Fruit fly (Drosophila melanogaster) whole organism, embryonic: ENCODE data around the gene Snmp2.

ENCODE experiments used
- CG12299 ChIP-seq: fragments of 200-800 bp; sonication (Bioruptor generic); optimal IDR thresholded peaks from 2 replicates; lab custom pipeline; 2018; ENCODE audit warnings: missing biosample characterization, mild to moderate bottlenecking, missing genetic modification characterization
- CG15073 ChIP-seq: fragments of 200-800 bp; sonication (Bioruptor generic); optimal IDR thresholded peaks from 2 replicates; lab custom pipeline; 2016; ENCODE audit warnings: missing biosample characterization, missing genetic modification characterization
- CG34224 ChIP-seq: fragments of 200-800 bp; sonication (Bioruptor generic); IDR thresholded peaks from 3 replicates; pipeline ENCODE4 v1.3.6; 2022; ENCODE audit warnings: missing biosample characterization, missing genetic modification characterization; ENCODE audit not compliant: partially characterized antibody
- CG4404 ChIP-seq: fragments of 200-800 bp; sonication (Bioruptor generic); IDR thresholded peaks from 2 replicates; pipeline ENCODE4 v1.3.6; 2022; ENCODE audit warnings: missing biosample characterization, missing genetic modification characterization
- Dip3 ChIP-seq: fragments of 200-800 bp; sonication (Bioruptor generic); optimal IDR thresholded peaks from 3 replicates; lab custom pipeline; 2016; ENCODE audit warnings: missing biosample characterization, missing genetic modification characterization
- HLH54F ChIP-seq: fragments of 200-800 bp; sonication (Bioruptor generic); optimal IDR thresholded peaks from 3 replicates; lab custom pipeline; 2016; ENCODE audit warnings: missing biosample characterization, missing genetic modification characterization
- Hr39 ChIP-seq: fragments of >200 bp; optimal IDR thresholded peaks from 2 replicates; lab custom pipeline; 2017
- hbn ChIP-seq: fragments of 200-800 bp; sonication (Bioruptor generic); IDR thresholded peaks from 2 replicates; pipeline ENCODE4 v1.3.6; 2022; ENCODE audit warnings: missing biosample characterization, missing genetic modification characterization; ENCODE audit not compliant: partially characterized antibody
- knrl ChIP-seq: fragments of 200-800 bp; sonication (Bioruptor generic); IDR thresholded peaks from 3 replicates; pipeline ENCODE4 v1.3.6; 2022; ENCODE audit warnings: missing biosample characterization, missing genetic modification characterization; ENCODE audit not compliant: partially characterized antibody
- tin ChIP-seq: fragments of 200-800 bp; sonication (Bioruptor generic); optimal IDR thresholded peaks from 3 replicates; lab custom pipeline; 2016; ENCODE audit warnings: missing biosample characterization, missing genetic modification characterization
- tx ChIP-seq: fragments of 200-800 bp; sonication (Bioruptor generic); optimal IDR thresholded peaks from 2 replicates; lab custom pipeline; 2016; ENCODE audit warnings: missing biosample characterization, missing genetic modification characterization

dm6 chr3L:7786989-7787388 is 44.1 kb upstream of the Snmp2 start:
- no peak for TF ChIP-seq Hr39
- TF ChIP-seq tx (GFP tag; lab: Kevin White, UChicago), result no peak
- TF ChIP-seq HLH54F (GFP tag; lab: Kevin White, UChicago), result no peak
- no peak for TF ChIP-seq CG15073 (GFP tag; lab: Kevin White, UChicago)
- TF ChIP-seq Dip3 (GFP tag; lab: Kevin White, UChicago), result no peak
- no peak for TF ChIP-seq tin (GFP tag; lab: Kevin White, UChicago)
- no peak for TF ChIP-seq CG4404 (GFP tag; lab: Robert Waterston, UW)
- TF ChIP-seq knrl, result no peak
- no peak for TF ChIP-seq hbn (GFP tag; lab: Robert Waterston, UW)
- TF ChIP-seq CG12299, result no peak
- no peak for TF ChIP-seq CG34224 (GFP tag; lab: Robert Waterston, UW)
